Worm (Caenorhabditis elegans) whole organism, L4/young adult: Measurements from ENCODE around the gene T10D4.6.
A peak's percentile ranks its signal among the peaks of the same experiment; 100 is the strongest.

ENCODE experiments used
- dao-5 ChIP-seq: sonication (generic microtip); optimal IDR thresholded peaks from 2 replicates; lab custom pipeline; 2016; ENCODE audit warnings: missing genotype, missing genetic modification characterization, moderate library complexity, missing compliant biosample characterization
- him-1 ChIP-seq: sonication (generic microtip); optimal IDR thresholded peaks from 2 replicates; lab custom pipeline; 2016; ENCODE audit warnings: missing genotype, missing genetic modification reagents, missing genetic modification characterization, missing compliant biosample characterization

- TF ChIP-seq dao-5 (no peak), him-1 (peak; percentile 70)
These were observed 42.2 kb upstream of the T10D4.6 start, which contains the start of gene Y25C1A.8 for ce11 chrII:3076915-3077314.
